Worm (Caenorhabditis elegans) whole organism, L1 larva: ENCODE data around the gene nhr-150.

Experiments used
- C34B4.2 ChIP-seq: sonication (generic microtip); optimal IDR thresholded peaks from 2 replicates; lab custom pipeline; 2017; ENCODE audit warnings: mild to moderate bottlenecking, missing genetic modification characterization, missing compliant biosample characterization
- F16B12.6 ChIP-seq: fragments of 150-350 bp; optimal IDR thresholded peaks from 2 replicates; lab custom pipeline; 2014; ENCODE audit warnings: missing biosample characterization, missing genetic modification characterization
- aha-1 ChIP-seq: fragments of 150-350 bp; optimal IDR thresholded peaks from 2 replicates; lab custom pipeline; 2014; ENCODE audit warnings: missing biosample characterization, missing genetic modification characterization
- ama-1 ChIP-seq: fragments of 150-350 bp; optimal IDR thresholded peaks from 2 replicates; lab custom pipeline; 2014
- ces-1 ChIP-seq: fragments of 150-350 bp; optimal IDR thresholded peaks from 2 replicates; lab custom pipeline; 2014; ENCODE audit warnings: missing biosample characterization, missing genetic modification reagents, missing genetic modification characterization
- dpl-1 ChIP-seq, 3 experiments: fragments of 150-350 bp in 2 of 3; sonication (generic microtip) in 1 of 3; optimal IDR thresholded peaks; 2 replicates each; lab custom pipeline; 2014 to 2017; ENCODE audit warnings: missing biosample characterization in 3 of 3, missing genetic modification characterization in 3 of 3, missing genetic modification reagents in 3 of 3
- efl-1 ChIP-seq, 4 experiments: fragments of 150-350 bp; optimal IDR thresholded peaks in 3 of 4; peaks in 1 of 4; 1 replicate in 1 of 4; 2 replicates in 3 of 4; lab custom pipeline; 2014; ENCODE audit warnings: missing biosample characterization in 2 of 4, missing genetic modification characterization in 2 of 4, missing genetic modification reagents in 2 of 4
- egl-13 ChIP-seq: sonication (generic microtip); optimal IDR thresholded peaks from 2 replicates; lab custom pipeline; 2016; ENCODE audit warnings: missing genotype, missing genetic modification reagents, missing genetic modification characterization, missing compliant biosample characterization
- elt-2 ChIP-seq: sonication (generic microtip); optimal IDR thresholded peaks from 2 replicates; lab custom pipeline; 2016; ENCODE audit warnings: missing genetic modification characterization, mild to moderate bottlenecking, inconsistent platforms, missing compliant biosample characterization, missing genetic modification reagents
- ets-5 ChIP-seq: fragments of 200-800 bp; sonication (Bioruptor generic); IDR thresholded peaks from 2 replicates; pipeline ENCODE4 v1.3.6; 2022; ENCODE audit warnings: missing genetic modification characterization, missing compliant biosample characterization
- grh-1 ChIP-seq: fragments of 200-800 bp; sonication (Bioruptor generic); IDR thresholded peaks from 2 replicates; pipeline ENCODE4 v1.3.6; 2022; ENCODE audit warnings: missing genetic modification reagents, missing genetic modification characterization, missing compliant biosample characterization
- hpl-2 ChIP-seq: fragments of 150-350 bp; optimal IDR thresholded peaks from 2 replicates; lab custom pipeline; 2014; ENCODE audit warnings: missing biosample characterization, missing genetic modification reagents, missing genetic modification characterization
- irx-1 ChIP-seq: sonication (generic microtip); optimal IDR thresholded peaks from 2 replicates; lab custom pipeline; 2016; ENCODE audit warnings: missing genetic modification characterization, missing compliant biosample characterization
- isw-1 ChIP-seq: fragments of 200-800 bp; sonication (Bioruptor generic); IDR thresholded peaks from 2 replicates; pipeline ENCODE4 v1.3.6; 2022; ENCODE audit warnings: missing genetic modification characterization, missing compliant biosample characterization
- lin-13 ChIP-seq: fragments of 150-350 bp; optimal IDR thresholded peaks from 2 replicates; lab custom pipeline; 2014; ENCODE audit warnings: missing biosample characterization, missing genetic modification reagents, missing genetic modification characterization
- lin-15B ChIP-seq: fragments of 150-350 bp; sonication (generic microtip); optimal IDR thresholded peaks from 3 replicates; lab custom pipeline; 2014; ENCODE audit warnings: missing biosample characterization, missing genetic modification characterization
- mep-1 ChIP-seq: fragments of 150-350 bp; optimal IDR thresholded peaks from 2 replicates; lab custom pipeline; 2014; ENCODE audit warnings: missing biosample characterization, missing genetic modification characterization
- nhr-11 ChIP-seq: fragments of 150-350 bp; optimal IDR thresholded peaks from 2 replicates; lab custom pipeline; 2014; ENCODE audit warnings: missing biosample characterization, missing genetic modification characterization
- nhr-12 ChIP-seq: sonication (generic microtip); optimal IDR thresholded peaks from 2 replicates; lab custom pipeline; 2017; ENCODE audit warnings: missing biosample characterization, missing genetic modification characterization
- nhr-28 ChIP-seq: fragments of 150-350 bp; optimal IDR thresholded peaks from 2 replicates; lab custom pipeline; 2014; ENCODE audit warnings: missing biosample characterization, missing genetic modification characterization
- nhr-71 ChIP-seq: sonication (generic microtip); optimal IDR thresholded peaks from 2 replicates; lab custom pipeline; 2016; ENCODE audit warnings: mild to moderate bottlenecking, missing genetic modification characterization, moderate library complexity, missing compliant biosample characterization
- nhr-85 ChIP-seq: sonication (generic microtip); peaks from one replicate; lab custom pipeline; 2016; ENCODE audit warnings: missing genetic modification characterization, inconsistent platforms, missing compliant biosample characterization
- pax-3 ChIP-seq: fragments of 200-800 bp; sonication (Bioruptor generic); optimal IDR thresholded peaks from 2 replicates; lab custom pipeline; 2018; ENCODE audit warnings: mild to moderate bottlenecking, missing genetic modification characterization, moderate library complexity, missing compliant biosample characterization
- pqm-1 ChIP-seq: sonication (generic microtip); optimal IDR thresholded peaks from 3 replicates; lab custom pipeline; 2017; ENCODE audit warnings: missing biosample characterization, missing genetic modification characterization
- rnt-1 ChIP-seq: sonication (generic microtip); optimal IDR thresholded peaks from 2 replicates; lab custom pipeline; 2016; ENCODE audit warnings: mild to moderate bottlenecking, missing genetic modification characterization, moderate library complexity, missing compliant biosample characterization
- skn-1 ChIP-seq: fragments of 150-350 bp; optimal IDR thresholded peaks from 2 replicates; lab custom pipeline; 2014; ENCODE audit warnings: missing biosample characterization, missing genetic modification characterization
- snpc-4 ChIP-seq: fragments of 150-350 bp; optimal IDR thresholded peaks from 2 replicates; lab custom pipeline; 2014; ENCODE audit warnings: missing biosample characterization, missing genetic modification characterization
- snu-23 ChIP-seq: sonication (generic microtip); optimal IDR thresholded peaks from 2 replicates; lab custom pipeline; 2016; ENCODE audit warnings: missing genetic modification characterization, missing compliant biosample characterization
- sox-4 ChIP-seq: sonication (generic microtip); optimal IDR thresholded peaks from 2 replicates; lab custom pipeline; 2016; ENCODE audit warnings: missing genetic modification characterization, missing compliant biosample characterization
- sptf-1 ChIP-seq: fragments of 150-350 bp; optimal IDR thresholded peaks from 2 replicates; lab custom pipeline; 2014; ENCODE audit warnings: missing biosample characterization, missing genetic modification characterization
- tlp-1 ChIP-seq: fragments of 150-350 bp; optimal IDR thresholded peaks from 2 replicates; lab custom pipeline; 2014; ENCODE audit warnings: missing biosample characterization, missing genetic modification characterization
- xbp-1 ChIP-seq: sonication (generic microtip); optimal IDR thresholded peaks from 2 replicates; lab custom pipeline; 2016; ENCODE audit warnings: missing genetic modification characterization, missing compliant biosample characterization
- zip-4 ChIP-seq: fragments of 200-800 bp; sonication (Bioruptor generic); optimal IDR thresholded peaks from 2 replicates; lab custom pipeline; 2018; ENCODE audit warnings: mild to moderate bottlenecking, missing genetic modification characterization, moderate library complexity, missing compliant biosample characterization
- ztf-11 ChIP-seq, 2 experiments: sonication (generic microtip); optimal IDR thresholded peaks; 2 replicates each; lab custom pipeline; 2016 to 2017; ENCODE audit warnings: missing genetic modification characterization in 2 of 2, missing biosample characterization in 1 of 2, missing compliant biosample characterization in 1 of 2

The nhr-150 gene

ce11 chrV:15459088-15459487, 22.2 kb downstream of the nhr-150 start, which contains the start of gene str-71:
TSS of gene str-71 (minus strand) at chrV:15459188.
- TF ChIP-seq nhr-28 (tag; lab: Kevin White, UChicago) (no peak), nhr-71 (tag; lab: Kevin White, UChicago) (no peak), C34B4.2 (tag; lab: Kevin White, UChicago) (no peak), snpc-4 (no peak), lin-15B (tag; lab: Kevin White, UChicago) (no peak), mep-1 (tag; lab: Kevin White, UChicago) (no peak), pqm-1 (tag; lab: Kevin White, UChicago) (no peak), ets-5 (GFP tag; lab: Robert Waterston, UW) (no peak), zip-4 (GFP tag; lab: Kevin White, UChicago) (no peak), skn-1 (tag; lab: Kevin White, UChicago) (no peak), aha-1 (no peak), nhr-11 (no peak), ces-1 (no peak), irx-1 (tag; lab: Kevin White, UChicago) (no peak), nhr-12 (tag; lab: Kevin White, UChicago) (no peak), sptf-1 (tag; lab: Kevin White, UChicago) (no peak), sox-4 (tag; lab: Kevin White, UChicago) (no peak), snu-23 (GFP tag; lab: Kevin White, UChicago) (no peak)

ce11 chrV:15454322-15454721, 26.9 kb downstream of the nhr-150 start:
- TF ChIP-seq nhr-85 (tag; lab: Kevin White, UChicago) = peak; percentile 22
- no peak for TF ChIP-seq tlp-1

ce11 chrV:15451421-15451820, 29.8 kb downstream of the nhr-150 start, which contains the start of gene srw-33:
TSS of gene srw-33 (minus strand) at chrV:15451521.
- no peak for TF ChIP-seq lin-13
- no peak for TF ChIP-seq ama-1
- no peak for TF ChIP-seq grh-1 (GFP tag; lab: Robert Waterston, UW)
- TF ChIP-seq sox-4 (tag; lab: Kevin White, UChicago) = no peak
- no peak for TF ChIP-seq ztf-11 (tag; optimal IDR thresholded peaks at IDR 0.05; lab: Kevin White, UChicago)
- TF ChIP-seq hpl-2 (GFP tag; lab: Kevin White, UChicago) = no peak
- TF ChIP-seq pqm-1 (tag; lab: Kevin White, UChicago) = no peak
- no peak for TF ChIP-seq snu-23 (GFP tag; lab: Kevin White, UChicago)
- TF ChIP-seq rnt-1 (tag; lab: Kevin White, UChicago) = no peak
- no peak for TF ChIP-seq tlp-1

- TF ChIP-seq pax-3 (tag; lab: Kevin White, UChicago) (no peak), grh-1 (GFP tag; lab: Robert Waterston, UW) (no peak), dpl-1 (GFP tag; optimal IDR thresholded peaks at IDR 0.05; lab: Kevin White, UChicago) (no peak), isw-1 (GFP tag; lab: Robert Waterston, UW) (no peak), F16B12.6 (no peak), egl-13 (tag; lab: Kevin White, UChicago) (no peak), lin-15B (tag; lab: Kevin White, UChicago) (no peak)
Measured at ce11 chrV:15448865-15449264, 32.4 kb downstream of the nhr-150 start, which contains the start of gene T26H5.14. TSS of gene T26H5.14 (plus strand) at chrV:15449165.

ce11 chrV:15448408-15448807, 32.9 kb downstream of the nhr-150 start, which contains the start of gene T26H5.4:
TSS of gene T26H5.4 (minus strand) at chrV:15448701.
- no peak for TF ChIP-seq efl-1 (optimal IDR thresholded peaks at IDR 0.05; lab: Kevin White, UChicago)
- peak in 1 of 2 experiments; percentile 73 for TF ChIP-seq efl-1 (GFP tag; optimal IDR thresholded peaks at IDR 0.05 in 1 of 2; lab: Kevin White, UChicago)
- TF ChIP-seq xbp-1 (tag; lab: Kevin White, UChicago) = no peak
- peak; percentile 95 for TF ChIP-seq elt-2 (tag; lab: Kevin White, UChicago)
